Worm (Caenorhabditis elegans) whole organism, L4/young adult: ENCODE results near the gene glo-3.

ENCODE experiments used
- dao-5 ChIP-seq: sonication (generic microtip); optimal IDR thresholded peaks from 2 replicates; lab custom pipeline; 2016; ENCODE audit warnings: missing genotype, missing genetic modification characterization, moderate library complexity, missing compliant biosample characterization
- him-1 ChIP-seq: sonication (generic microtip); optimal IDR thresholded peaks from 2 replicates; lab custom pipeline; 2016; ENCODE audit warnings: missing genotype, missing genetic modification reagents, missing genetic modification characterization, missing compliant biosample characterization

- TF ChIP-seq dao-5 (tag; lab: Kevin White, UChicago): no peak
- TF ChIP-seq him-1 (tag; lab: Kevin White, UChicago): no peak
Measured at ce11 chrX:10514056-10514455, 19.4 kb upstream of the glo-3 start.
